Fruit fly (Drosophila melanogaster) whole organism: Measurements from ENCODE around the gene CG15533.

Experiments used
- Dll ChIP-seq: fragments of >200 bp; optimal IDR thresholded peaks from 2 replicates; lab custom pipeline; 2017
- EcR ChIP-seq, 2 experiments: fragments of >200 bp; optimal IDR thresholded peaks; 2 replicates each; lab custom pipeline; 2017; ENCODE audit warnings: missing biosample characterization in 2 of 2, missing genetic modification characterization in 2 of 2, missing genetic modification reagents in 2 of 2
- pan ChIP-seq: fragments of >200 bp; optimal IDR thresholded peaks from 2 replicates; lab custom pipeline; 2017
- psq ChIP-seq: fragments of >200 bp; optimal IDR thresholded peaks from 2 replicates; lab custom pipeline; 2017
- usp ChIP-seq: fragments of >200 bp; optimal IDR thresholded peaks from 2 replicates; lab custom pipeline; 2017; ENCODE audit warnings: missing biosample characterization, missing genetic modification characterization, mixed read lengths

DNA sequence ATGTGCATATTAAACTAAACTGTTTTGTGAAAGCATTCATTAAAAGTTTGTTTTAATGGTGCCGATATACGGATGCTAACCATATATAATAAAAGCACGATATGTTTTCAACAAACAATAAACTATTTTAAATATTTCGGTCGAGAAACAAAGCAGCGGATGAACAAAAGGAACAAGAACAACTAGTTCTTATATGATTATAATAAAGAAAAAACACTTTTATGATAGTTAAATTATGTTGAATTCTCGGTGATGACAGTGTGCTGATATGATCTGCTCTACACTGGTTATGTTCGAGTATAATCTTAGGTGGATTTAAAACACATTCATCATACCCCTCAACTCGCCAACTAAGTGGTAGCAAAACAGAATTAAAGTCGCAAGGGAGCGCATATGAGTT lies 47.3 kb downstream of the CG15533 start:
- TF ChIP-seq psq (lab: Kevin White, UChicago) (no peak), pan (lab: Kevin White, UChicago) (peak; percentile 19), usp (GFP tag; lab: Kevin White, UChicago) (no peak), EcR (GFP tag; optimal IDR thresholded peaks at IDR 0.05; lab: Kevin White, UChicago) (no peak), Dll (lab: Kevin White, UChicago) (no peak)
